Worm (Caenorhabditis elegans): ENCODE measurements around the gene C37E2.2.

Gene C37E2.2

ce11 chrX:14165156-14165555 is 10.7 kb upstream of the C37E2.2 start:
- no peak for TF ChIP-seq unc-62 (GFP tag; optimal IDR thresholded peaks at IDR 0.05)

ce11 chrX:14169569-14170031 is 6.2 kb upstream of the C37E2.2 start, which contains the start of gene sym-4:
TSS of gene sym-4 (minus strand) at chrX:14169619.
- TF ChIP-seq unc-62 (GFP tag; optimal IDR thresholded peaks at IDR 0.05) = no peak

- TF ChIP-seq unc-62 (GFP tag; optimal IDR thresholded peaks at IDR 0.05) = no peak
Observed at ce11 chrX:14173850-14174249, 2.0 kb upstream of the C37E2.2 start, which contains the start of gene idhb-1. TSS of gene idhb-1 (minus strand) at chrX:14174063.

ce11 chrX:14178688-14179087 is 2.8 kb downstream of the C37E2.2 start, which contains the start of gene C37E2.10:
TSS of gene C37E2.10 (plus strand) at chrX:14178988.
- TF ChIP-seq unc-62 (GFP tag; optimal IDR thresholded peaks at IDR 0.05) = no peak

- no peak for TF ChIP-seq unc-62 (GFP tag; optimal IDR thresholded peaks at IDR 0.05)
Observed at ce11 chrX:14179488-14179887, 3.6 kb downstream of the C37E2.2 start.

ce11 chrX:14180151-14180550 is 4.3 kb downstream of the C37E2.2 start, which contains the start of gene C37E2.3:
TSS of gene C37E2.3 (plus strand) at chrX:14180451.
- no peak for TF ChIP-seq unc-62 (GFP tag; optimal IDR thresholded peaks at IDR 0.05)

- no peak for TF ChIP-seq unc-62 (GFP tag; optimal IDR thresholded peaks at IDR 0.05)
Observed at ce11 chrX:14182514-14182913, 6.7 kb downstream of the C37E2.2 start.

ce11 chrX:14185631-14186030 is 9.8 kb downstream of the C37E2.2 start:
- no peak for TF ChIP-seq unc-62 (GFP tag; optimal IDR thresholded peaks at IDR 0.05)

- no peak for TF ChIP-seq unc-62 (GFP tag; optimal IDR thresholded peaks at IDR 0.05)
Observed at ce11 chrX:14186466-14186865, 10.6 kb downstream of the C37E2.2 start, which contains the start of gene ceh-36. TSS of gene ceh-36 (minus strand) at chrX:14186566.

ce11 chrX:14194251-14194650 is 18.4 kb downstream of the C37E2.2 start:
- no peak for TF ChIP-seq unc-62 (GFP tag; optimal IDR thresholded peaks at IDR 0.05)

ce11 chrX:14206321-14206720 is 30.5 kb downstream of the C37E2.2 start:
- no peak for TF ChIP-seq unc-62 (GFP tag; optimal IDR thresholded peaks at IDR 0.05)

ce11 chrX:14207942-14208341 is 32.1 kb downstream of the C37E2.2 start, which contains the start of gene ceh-37:
TSS of gene ceh-37 (minus strand) at chrX:14208000.
- TF ChIP-seq unc-62 (GFP tag; optimal IDR thresholded peaks at IDR 0.05) = no peak

ce11 chrX:14213314-14213713 is 37.5 kb downstream of the C37E2.2 start:
- no peak for TF ChIP-seq unc-62 (GFP tag; optimal IDR thresholded peaks at IDR 0.05)

- no peak for TF ChIP-seq unc-62 (GFP tag; optimal IDR thresholded peaks at IDR 0.05)
Observed at ce11 chrX:14214520-14215023, 38.7 kb downstream of the C37E2.2 start, which contains the start of gene K06G5.1. TSS of gene K06G5.1 (plus strand) at chrX:14214973.

- no peak for TF ChIP-seq unc-62 (GFP tag; optimal IDR thresholded peaks at IDR 0.05)
Observed at ce11 chrX:14223156-14223555, 47.3 kb downstream of the C37E2.2 start, which contains the start of gene K06G5.3. TSS of gene K06G5.3 (minus strand) at chrX:14223256.

ce11 chrX:14225273-14225672 is 49.4 kb downstream of the C37E2.2 start, which contains the start of gene cyp-13B2:
TSS of gene cyp-13B2 (plus strand) at chrX:14225573.
- TF ChIP-seq unc-62 (GFP tag; optimal IDR thresholded peaks at IDR 0.05) = no peak

Data from whole organism, dauer.